Worm (Caenorhabditis elegans): ENCODE data around the gene gfl-1.

The gfl-1 gene

DNA sequence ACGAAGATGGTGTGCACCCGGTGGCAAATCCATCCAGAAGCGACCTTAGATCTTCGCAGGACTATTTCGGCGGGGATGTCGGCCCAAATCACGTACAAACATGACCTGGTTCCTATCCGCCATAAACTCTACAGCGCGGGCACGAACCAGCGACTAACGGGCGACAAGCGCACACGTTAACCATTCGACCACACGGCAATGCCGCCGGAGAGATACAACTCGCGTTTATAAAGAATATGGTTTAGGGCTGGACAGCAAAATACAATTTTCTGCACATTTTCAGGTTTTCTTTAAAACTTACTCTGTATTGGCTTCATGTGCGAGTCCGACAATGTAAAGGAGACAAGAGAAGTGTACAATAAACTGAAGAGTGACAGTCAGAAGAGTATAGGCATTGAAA lies 47.0 kb upstream of the gfl-1 start (continued):
- TF ChIP-seq F55B11.4 (tag; optimal IDR thresholded peaks at IDR 0.05; ENCODE audit: borderline replicate concordance, insufficient read depth) (peak; percentile 40), akir-1 (GFP tag; optimal IDR thresholded peaks at IDR 0.05) (peak; percentile 72), lin-35 (GFP tag; optimal IDR thresholded peaks at IDR 0.05) (peak in 1 of 3 experiments; percentile 40), cebp-2 (GFP tag; IDR thresholded peaks at IDR 0.05) (peak; percentile 97), snpc-4 (GFP tag; optimal IDR thresholded peaks at IDR 0.05) (peak; percentile 68), snpc-4 (tag; optimal IDR thresholded peaks at IDR 0.05) (peak; percentile 33 to 70 (median 64)), pha-4 (tag; optimal IDR thresholded peaks at IDR 0.05) (no peak), hsf-1 (GFP tag; IDR thresholded peaks at IDR 0.05) (peak; percentile 82), Y67H2A.10 (GFP tag; conservative IDR thresholded peaks at IDR 0.05) (peak; percentile 69; the same call in 1 of the 2 replicates), ceh-27 (GFP tag; optimal IDR thresholded peaks at IDR 0.05) (peak; percentile 90), mxl-1 (tag; optimal IDR thresholded peaks at IDR 0.05) (peak; percentile 94), egl-44 (GFP tag; IDR thresholded peaks at IDR 0.05) (peak; percentile 97), efl-1 (GFP tag; optimal IDR thresholded peaks at IDR 0.05) (no peak), F22D6.2 (tag; optimal IDR thresholded peaks at IDR 0.05) (peak; percentile 70), ztf-3 (GFP tag; optimal IDR thresholded peaks at IDR 0.05) (peak; percentile 64), snpc-1.3 (tag; optimal IDR thresholded peaks at IDR 0.05; ENCODE audit: insufficient read depth) (peak; percentile 91), madf-6 (GFP tag; IDR thresholded peaks at IDR 0.05) (peak; percentile 81), ceh-91 (GFP tag; IDR thresholded peaks at IDR 0.05) (peak; percentile 59; the same call in 1 of the 2 replicates), madf-10 (tag; optimal IDR thresholded peaks at IDR 0.05) (peak; percentile 79), Y53G8AR.9 (GFP tag; conservative IDR thresholded peaks at IDR 0.05) (peak; percentile 86), chd-7 (tag; optimal IDR thresholded peaks at IDR 0.05) (peak; percentile 89), D2030.7 (GFP tag; IDR thresholded peaks at IDR 0.05) (peak; percentile 85), ztf-6 (GFP tag; IDR thresholded peaks at IDR 0.05) (peak; percentile 73; the same call in 1 of the 2 replicates), ztf-26 (tag; optimal IDR thresholded peaks at IDR 0.05) (peak; percentile 72), Y95B8A.8 (GFP tag; IDR thresholded peaks at IDR 0.05) (peak; percentile 70; the same call in 1 of the 2 replicates), lag-1 (GFP tag; IDR thresholded peaks at IDR 0.05) (no peak), T26A5.8 (tag; optimal IDR thresholded peaks at IDR 0.05) (peak; percentile 87), zim-3 (tag; optimal IDR thresholded peaks at IDR 0.05) (peak; percentile 98), lin-40 (tag; optimal IDR thresholded peaks at IDR 0.05) (peak; percentile 56), ztf-22 (GFP tag; optimal IDR thresholded peaks at IDR 0.05) (no peak), egrh-3 (GFP tag; IDR thresholded peaks at IDR 0.05) (peak; percentile 50), F37B4.10 (GFP tag; IDR thresholded peaks at IDR 0.05) (peak; percentile 95), bed-2 (GFP tag; IDR thresholded peaks at IDR 0.05) (peak; percentile 75), F33H1.4 (GFP tag; IDR thresholded peaks at IDR 0.05) (peak; percentile 67), B0336.3 (GFP tag; IDR thresholded peaks at IDR 0.05) (peak; percentile 87), F49E8.2 (tag; optimal IDR thresholded peaks at IDR 0.05; ENCODE audit: insufficient read depth) (peak; percentile 86), nhr-179 (tag; optimal IDR thresholded peaks at IDR 0.05) (peak; percentile 68), egl-18 (GFP tag; IDR thresholded peaks at IDR 0.05) (peak; percentile 89), T07F8.4 (tag; optimal IDR thresholded peaks at IDR 0.05) (peak; percentile 93), lin-26 (GFP tag; IDR thresholded peaks at IDR 0.05) (peak; percentile 99), K12H6.12 (tag; optimal IDR thresholded peaks at IDR 0.05) (peak; percentile 48), repo-1 (tag; optimal IDR thresholded peaks at IDR 0.05) (peak; percentile 89), F52B5.7 (tag; optimal IDR thresholded peaks at IDR 0.05) (peak; percentile 98), attf-5 (GFP tag; optimal IDR thresholded peaks at IDR 0.05) (peak; percentile 90), snpc-1.1 (tag; optimal IDR thresholded peaks at IDR 0.05; ENCODE audit: insufficient read depth) (peak; percentile 67), nhr-80 (tag; optimal IDR thresholded peaks at IDR 0.05) (peak; percentile 62), ceh-58 (GFP tag; IDR thresholded peaks at IDR 0.05) (peak; percentile 92; the same call in 1 of the 2 replicates), nhr-120 (GFP tag; IDR thresholded peaks at IDR 0.05) (peak; percentile 95), F57C9.4 (tag; optimal IDR thresholded peaks at IDR 0.05) (peak; percentile 53)
